Worm (Caenorhabditis elegans): ENCODE results near the gene dhc-4.

The dhc-4 gene

ce11 chrIII:11036132-11036531 lies 66.4 kb downstream of the dhc-4 start (continued):
- TF ChIP-seq elt-3 (tag; optimal IDR thresholded peaks at IDR 0.05) (peak in 2 of 6 experiments; percentile 57 to 75), hlh-17 (GFP tag; optimal IDR thresholded peaks at IDR 0.05; ENCODE audit: borderline replicate concordance) (no peak), pqm-1 (tag; optimal IDR thresholded peaks at IDR 0.05) (no peak), efl-1 (optimal IDR thresholded peaks at IDR 0.05) (peak; percentile 86), efl-1 (GFP tag; optimal IDR thresholded peaks at IDR 0.05 in 1 of 2) (peak; percentile 83 to 98), C04F5.9 (tag; optimal IDR thresholded peaks at IDR 0.05) (no peak), skn-1 (tag; optimal IDR thresholded peaks at IDR 0.05) (peak; percentile 67), egl-13 (tag; optimal IDR thresholded peaks at IDR 0.05) (no peak), grh-1 (GFP tag; IDR thresholded peaks at IDR 0.05) (peak; percentile 60), ztf-4 (tag; optimal IDR thresholded peaks at IDR 0.05) (peak; percentile 1), Y116A8C.19 (tag; optimal IDR thresholded peaks at IDR 0.05; ENCODE audit: borderline replicate concordance) (no peak), ztf-11 (tag; optimal IDR thresholded peaks at IDR 0.05) (peak in 1 of 2 experiments; percentile 7), unc-86 (tag; optimal IDR thresholded peaks at IDR 0.05) (peak; percentile 80), aha-1 (tag; optimal IDR thresholded peaks at IDR 0.05) (no peak), hlh-4 (tag; optimal IDR thresholded peaks at IDR 0.05) (no peak), irx-1 (tag; optimal IDR thresholded peaks at IDR 0.05) (peak; percentile 66), swsn-7 (tag; optimal IDR thresholded peaks at IDR 0.05) (peak; percentile 81), sup-37 (GFP tag; optimal IDR thresholded peaks at IDR 0.05) (peak; percentile 36), ceh-88 (GFP tag; IDR thresholded peaks at IDR 0.05) (no peak), pag-3 (tag; optimal IDR thresholded peaks at IDR 0.05; ENCODE audit: borderline replicate concordance, insufficient read depth) (no peak), isw-1 (GFP tag; IDR thresholded peaks at IDR 0.05) (peak; percentile 65), sox-4 (tag; optimal IDR thresholded peaks at IDR 0.05) (no peak), ets-5 (GFP tag; IDR thresholded peaks at IDR 0.05) (no peak), ama-1 (optimal IDR thresholded peaks at IDR 0.05) (no peak), lin-39 (tag; optimal IDR thresholded peaks at IDR 0.05) (peak; percentile 40), nhr-28 (tag; optimal IDR thresholded peaks at IDR 0.05) (no peak), unc-30 (tag; optimal IDR thresholded peaks at IDR 0.05) (no peak), nhr-47 (tag; optimal IDR thresholded peaks at IDR 0.05) (peak; percentile 84), lin-35 (GFP tag; optimal IDR thresholded peaks at IDR 0.05) (peak; percentile 67 to 87), elt-2 (tag; optimal IDR thresholded peaks at IDR 0.05) (peak; percentile 27), fkh-10 (GFP tag; optimal IDR thresholded peaks at IDR 0.05) (peak; percentile 41), snu-23 (GFP tag; optimal IDR thresholded peaks at IDR 0.05) (peak; percentile 87), tbx-2 (tag; optimal IDR thresholded peaks at IDR 0.05) (peak; percentile 78), fos-1 (tag; optimal IDR thresholded peaks at IDR 0.05) (peak; percentile 50), nhr-77 (tag; optimal IDR thresholded peaks at IDR 0.05) (peak; percentile 56), alr-1 (tag; optimal IDR thresholded peaks at IDR 0.05; ENCODE audit: borderline replicate concordance) (no peak), nhr-12 (tag; optimal IDR thresholded peaks at IDR 0.05) (no peak), snpc-4 (tag; optimal IDR thresholded peaks at IDR 0.05) (peak; percentile 69), nhr-237 (tag; optimal IDR thresholded peaks at IDR 0.05) (no peak), lir-3 (tag; optimal IDR thresholded peaks at IDR 0.05; ENCODE audit: poor library complexity) (no peak), dsc-1 (tag; optimal IDR thresholded peaks at IDR 0.05) (peak; percentile 57), unc-130 (tag; optimal IDR thresholded peaks at IDR 0.05) (peak; percentile 80), ceh-90 (tag; optimal IDR thresholded peaks at IDR 0.05) (no peak), nhr-85 (tag) (peak; percentile 74), C34B4.2 (tag; optimal IDR thresholded peaks at IDR 0.05) (no peak), nhr-11 (tag; optimal IDR thresholded peaks at IDR 0.05) (no peak), nhr-19 (GFP tag; conservative IDR thresholded peaks at IDR 0.05) (peak; percentile 68), jun-1 (tag; optimal IDR thresholded peaks at IDR 0.05) (peak; percentile 50), zag-1 (tag; optimal IDR thresholded peaks at IDR 0.05) (no peak), ceh-63 (GFP tag; optimal IDR thresholded peaks at IDR 0.05) (no peak), pax-3 (tag; optimal IDR thresholded peaks at IDR 0.05) (peak; percentile 38)
